Worm (Caenorhabditis elegans) whole organism, L3 larva: ENCODE data around the gene H13N06.7.

Source experiments
- R02D3.7 ChIP-seq: fragments of 150-350 bp; optimal IDR thresholded peaks from 2 replicates; lab custom pipeline; 2014; ENCODE audit warnings: missing biosample characterization, missing genetic modification characterization
- aly-2 ChIP-seq: fragments of 150-350 bp; optimal IDR thresholded peaks from 2 replicates; lab custom pipeline; 2014; ENCODE audit warnings: missing biosample characterization, missing genetic modification characterization
- ama-1 ChIP-seq: fragments of 150-350 bp; optimal IDR thresholded peaks from 2 replicates; lab custom pipeline; 2018
- ceh-16 ChIP-seq: sonication (generic microtip); optimal IDR thresholded peaks from 2 replicates; lab custom pipeline; 2017; ENCODE audit warnings: missing biosample characterization, missing genetic modification characterization
- ceh-28 ChIP-seq: fragments of 150-350 bp; optimal IDR thresholded peaks from 2 replicates; lab custom pipeline; 2014; ENCODE audit warnings: missing biosample characterization, missing genetic modification reagents, missing genetic modification characterization
- ceh-9 ChIP-seq: sonication (generic microtip); optimal IDR thresholded peaks from 2 replicates; lab custom pipeline; 2018; ENCODE audit warnings: missing biosample characterization, missing genetic modification characterization
- elt-1 ChIP-seq: fragments of 150-350 bp; optimal IDR thresholded peaks from 2 replicates; lab custom pipeline; 2014; ENCODE audit warnings: missing biosample characterization, missing genetic modification characterization
- elt-2 ChIP-seq: sonication (generic microtip); optimal IDR thresholded peaks from 2 replicates; lab custom pipeline; 2016; ENCODE audit warnings: missing genetic modification reagents, mild to moderate bottlenecking, missing genetic modification characterization, missing compliant biosample characterization
- elt-3 ChIP-seq, 3 experiments: fragments of 150-350 bp in 1 of 3; sonication (generic microtip) in 2 of 3; optimal IDR thresholded peaks; 2 replicates in 2 of 3; 4 replicates in 1 of 3; lab custom pipeline; 2014 to 2017; ENCODE audit warnings: missing biosample characterization in 3 of 3, missing genetic modification characterization in 3 of 3
- fkh-10 ChIP-seq: sonication (generic microtip); optimal IDR thresholded peaks from 2 replicates; lab custom pipeline; 2017; ENCODE audit warnings: missing biosample characterization, missing genetic modification reagents, missing genetic modification characterization
- fkh-2 ChIP-seq: fragments of 150-350 bp; optimal IDR thresholded peaks from 2 replicates; lab custom pipeline; 2014; ENCODE audit warnings: missing biosample characterization, missing genetic modification reagents, missing genetic modification characterization
- hmg-11 ChIP-seq: sonication (generic microtip); optimal IDR thresholded peaks from 2 replicates; lab custom pipeline; 2016; ENCODE audit warnings: missing genetic modification characterization, missing compliant biosample characterization
- jun-1 ChIP-seq: fragments of 150-350 bp; optimal IDR thresholded peaks from 2 replicates; lab custom pipeline; 2014; ENCODE audit warnings: missing biosample characterization, missing genetic modification reagents, missing genetic modification characterization
- mdl-1 ChIP-seq: fragments of 150-350 bp; optimal IDR thresholded peaks from 2 replicates; lab custom pipeline; 2014; ENCODE audit warnings: missing biosample characterization, missing genetic modification characterization
- mml-1 ChIP-seq: fragments of 150-350 bp; sonication (generic microtip); optimal IDR thresholded peaks from 3 replicates; lab custom pipeline; 2014; ENCODE audit warnings: missing biosample characterization, missing genetic modification characterization
- nfya-1 ChIP-seq: sonication (generic microtip); optimal IDR thresholded peaks from 2 replicates; lab custom pipeline; 2017; ENCODE audit warnings: missing genetic modification characterization, mild to moderate bottlenecking, missing compliant biosample characterization, antibody characterized with exemption, moderate library complexity; ENCODE audit not compliant: insufficient read depth
- nhr-11 ChIP-seq: fragments of 150-350 bp; optimal IDR thresholded peaks from 2 replicates; lab custom pipeline; 2014; ENCODE audit warnings: missing biosample characterization, missing genetic modification characterization
- nhr-23 ChIP-seq: fragments of 150-350 bp; optimal IDR thresholded peaks from 2 replicates; lab custom pipeline; 2014; ENCODE audit warnings: missing biosample characterization, missing genetic modification reagents, missing genetic modification characterization
- nhr-25 ChIP-seq: sonication (generic microtip); optimal IDR thresholded peaks from 2 replicates; lab custom pipeline; 2017; ENCODE audit warnings: missing biosample characterization, missing genetic modification characterization
- nhr-28 ChIP-seq: fragments of 150-350 bp; optimal IDR thresholded peaks from 2 replicates; lab custom pipeline; 2014; ENCODE audit warnings: missing biosample characterization, missing genetic modification characterization
- nhr-43 ChIP-seq: sonication (generic microtip); optimal IDR thresholded peaks from 2 replicates; lab custom pipeline; 2016; ENCODE audit warnings: mild to moderate bottlenecking, missing genetic modification characterization, missing compliant biosample characterization; ENCODE audit not compliant: poor library complexity, severe bottlenecking
- nhr-67 ChIP-seq: fragments of 150-350 bp; optimal IDR thresholded peaks from 2 replicates; lab custom pipeline; 2014; ENCODE audit warnings: missing biosample characterization, missing genetic modification characterization
- nhr-76 ChIP-seq: fragments of 150-350 bp; sonication (generic microtip); optimal IDR thresholded peaks from 5 replicates; lab custom pipeline; 2014; ENCODE audit warnings: missing biosample characterization, missing genetic modification characterization
- pha-4 ChIP-seq: fragments of 150-350 bp; optimal IDR thresholded peaks from 2 replicates; lab custom pipeline; 2014; ENCODE audit warnings: missing biosample characterization, missing genetic modification reagents, missing genetic modification characterization
- pqm-1 ChIP-seq: fragments of 150-350 bp; optimal IDR thresholded peaks from 2 replicates; lab custom pipeline; 2017; ENCODE audit warnings: missing biosample characterization, missing genetic modification characterization, inconsistent platforms
- skn-1 ChIP-seq: fragments of 150-350 bp; optimal IDR thresholded peaks from 2 replicates; lab custom pipeline; 2014; ENCODE audit warnings: missing biosample characterization, missing genetic modification characterization
- snpc-4 ChIP-seq: fragments of 150-350 bp; optimal IDR thresholded peaks from 2 replicates; lab custom pipeline; 2014; ENCODE audit warnings: missing biosample characterization, missing genetic modification characterization
- tbx-2 ChIP-seq: sonication (generic microtip); optimal IDR thresholded peaks from 2 replicates; lab custom pipeline; 2016; ENCODE audit warnings: mild to moderate bottlenecking, missing genetic modification characterization, missing compliant biosample characterization
- unc-39 ChIP-seq: sonication (generic microtip); optimal IDR thresholded peaks from 4 replicates; lab custom pipeline; 2017; ENCODE audit warnings: missing biosample characterization, missing genetic modification characterization
- zag-1 ChIP-seq: fragments of 150-350 bp; optimal IDR thresholded peaks from 2 replicates; lab custom pipeline; 2014; ENCODE audit warnings: missing biosample characterization, missing genetic modification characterization
- ztf-11 ChIP-seq: fragments of 150-350 bp; optimal IDR thresholded peaks from 2 replicates; lab custom pipeline; 2014; ENCODE audit warnings: missing biosample characterization, missing genetic modification characterization
- ztf-4 ChIP-seq: fragments of 150-350 bp; optimal IDR thresholded peaks from 2 replicates; lab custom pipeline; 2014; ENCODE audit warnings: missing biosample characterization, missing genetic modification characterization

Gene H13N06.7

DNA sequence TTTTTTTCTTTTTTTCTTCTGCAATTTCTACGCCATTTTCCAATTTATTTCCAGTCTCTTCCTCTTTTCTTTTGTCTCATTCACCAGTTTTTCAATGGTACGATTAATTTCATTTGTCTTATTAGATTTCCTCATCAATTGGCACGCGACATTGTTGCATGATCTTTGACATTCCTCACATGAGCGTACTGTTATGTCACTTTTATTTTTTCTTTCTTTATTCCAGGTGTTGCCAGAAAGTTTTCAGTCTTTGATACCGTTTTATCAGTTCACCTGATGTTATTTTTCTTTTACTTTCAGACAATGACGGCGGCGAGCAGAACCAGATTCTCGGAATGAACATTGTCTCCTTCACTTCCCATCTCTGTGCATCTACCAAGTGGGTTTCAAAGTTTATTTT lies 34.4 kb downstream of the H13N06.7 start, which contains the start of the genes olrn-1 and C02C6.14:
olrn-1 (plus strand) TSS at position 301 of the 400 bp plus-strand sequence.
C02C6.14 (plus strand) TSS at position 304 of the 400 bp plus-strand sequence.
- TF ChIP-seq pha-4 (tag; lab: Kevin White, UChicago) (no peak), elt-1 (no peak), unc-39 (tag; lab: Kevin White, UChicago) (no peak)
- TF ChIP-seq, all 47 proteins: peak for 0

DNA sequence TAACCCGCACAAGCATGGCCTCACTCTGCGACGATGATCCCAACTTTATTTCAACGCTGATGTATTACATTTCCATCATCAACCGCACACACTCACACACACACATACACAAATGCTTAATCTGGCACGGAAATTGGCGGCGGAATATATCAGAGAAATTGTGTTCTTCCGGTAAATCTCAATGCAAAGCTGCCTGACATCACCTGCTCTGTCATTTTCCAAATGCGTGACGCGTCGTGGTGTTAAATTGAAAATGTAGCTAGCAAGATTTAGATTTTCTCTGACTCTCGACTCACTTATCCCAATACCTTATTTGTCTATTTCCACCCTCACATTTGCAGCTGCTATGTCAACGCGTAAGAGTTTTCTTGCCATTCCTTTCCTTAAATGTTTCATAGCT lies 36.4 kb downstream of the H13N06.7 start:
- TF ChIP-seq mdl-1, result no peak
- no peak for TF ChIP-seq ceh-9
- TF ChIP-seq tbx-2 (tag; lab: Kevin White, UChicago), result no peak
- TF ChIP-seq nfya-1 (tag; lab: Kevin White, UChicago), result no peak

DNA sequence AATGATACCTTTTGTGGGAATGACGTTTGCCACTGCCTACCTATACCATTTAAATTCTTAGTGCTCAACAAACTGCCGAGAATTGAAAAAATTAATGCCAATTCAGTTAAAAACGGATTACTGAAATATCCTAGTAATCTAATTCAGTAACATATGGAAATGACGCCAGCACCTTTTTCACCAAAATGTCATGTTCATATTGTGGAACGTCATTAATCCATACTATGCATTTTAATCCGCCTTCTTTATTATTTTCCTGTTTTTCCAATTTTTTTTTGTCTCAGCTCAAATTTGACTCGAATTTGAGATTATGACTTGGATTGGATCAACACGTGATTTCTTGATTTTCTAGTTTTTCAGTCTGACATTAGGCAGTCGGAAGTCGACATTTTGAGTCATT lies 38.5 kb downstream of the H13N06.7 start:
- TF ChIP-seq ama-1, result no peak
- no peak for TF ChIP-seq zag-1 (tag; lab: Kevin White, UChicago)
- TF ChIP-seq ztf-11, result no peak
- no peak for TF ChIP-seq mdl-1
- no peak for TF ChIP-seq nhr-28 (tag; lab: Kevin White, UChicago)
- no peak for TF ChIP-seq skn-1 (tag; lab: Kevin White, UChicago)
- no peak for TF ChIP-seq nhr-23 (tag; lab: Kevin White, UChicago)
- TF ChIP-seq hmg-11 (tag; lab: Kevin White, UChicago), result no peak
- no peak for TF ChIP-seq fkh-10 (GFP tag; lab: Kevin White, UChicago)
- no peak for TF ChIP-seq ceh-28 (tag; lab: Kevin White, UChicago)
- TF ChIP-seq nhr-11, result no peak

DNA sequence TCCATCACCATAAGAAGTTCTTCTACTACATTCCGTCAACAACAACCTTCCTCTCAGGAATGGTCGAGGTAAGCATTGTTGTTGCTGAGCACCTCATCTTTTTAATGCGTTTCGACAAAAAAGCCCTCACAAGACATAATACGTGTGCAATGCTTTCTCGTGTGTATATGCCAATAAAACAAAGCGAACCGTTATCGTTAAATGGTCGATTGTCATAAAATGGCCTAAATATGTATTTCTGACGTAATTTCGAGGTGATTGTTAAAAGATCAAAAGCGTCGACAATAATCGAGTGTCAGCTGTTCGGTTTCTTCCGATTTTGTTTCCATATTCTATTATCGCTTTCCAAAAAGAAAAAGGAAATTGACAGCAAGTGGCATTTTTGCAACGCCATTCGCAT lies 41.7 kb downstream of the H13N06.7 start:
- TF ChIP-seq elt-3 (tag; optimal IDR thresholded peaks at IDR 0.05; lab: Kevin White, UChicago), result no peak
- TF ChIP-seq jun-1 (tag; lab: Kevin White, UChicago), result peak; percentile 33
- TF ChIP-seq elt-2 (tag; lab: Kevin White, UChicago), result peak; percentile 74
- TF ChIP-seq elt-1, result no peak
- no peak for TF ChIP-seq unc-39 (tag; lab: Kevin White, UChicago)
- no peak for TF ChIP-seq skn-1 (tag; lab: Kevin White, UChicago)
- TF ChIP-seq nfya-1 (tag; lab: Kevin White, UChicago), result no peak
- no peak for TF ChIP-seq nhr-43
- TF ChIP-seq pqm-1 (tag; lab: Kevin White, UChicago), result peak; percentile 78
- TF ChIP-seq fkh-2, result no peak
- no peak for TF ChIP-seq nhr-67 (tag; lab: Kevin White, UChicago)

DNA sequence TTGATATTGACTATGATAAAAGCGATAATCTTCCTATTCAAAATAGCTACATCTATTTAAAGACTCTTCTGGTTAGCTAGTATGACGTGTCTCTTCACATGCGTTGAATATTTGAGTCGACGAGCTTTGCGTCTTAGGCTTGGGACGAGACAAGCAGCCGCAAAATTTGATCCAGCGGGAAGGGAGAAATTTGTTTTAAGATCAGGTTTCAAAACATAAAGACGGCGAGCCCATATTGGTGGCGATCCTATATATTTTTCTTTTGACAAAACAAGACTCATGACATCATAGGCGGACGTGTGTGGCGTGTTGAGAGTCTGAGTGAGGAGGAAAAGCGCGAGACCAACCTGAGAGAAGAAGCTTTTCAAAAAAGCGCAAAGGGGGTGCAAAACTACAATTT lies 42.6 kb downstream of the H13N06.7 start:
- no peak for TF ChIP-seq ceh-16 (tag; lab: Kevin White, UChicago)
- no peak for TF ChIP-seq ztf-4 (tag; lab: Kevin White, UChicago)
- no peak for TF ChIP-seq nhr-25 (tag; lab: Kevin White, UChicago)
- no peak for TF ChIP-seq pha-4 (tag; lab: Kevin White, UChicago)
- TF ChIP-seq R02D3.7, result no peak
- no peak for TF ChIP-seq zag-1 (tag; lab: Kevin White, UChicago)
- no peak for TF ChIP-seq nhr-76 (tag; lab: Kevin White, UChicago)
- no peak for TF ChIP-seq nhr-28 (tag; lab: Kevin White, UChicago)
- TF ChIP-seq, all 47 proteins: peak for 0

DNA sequence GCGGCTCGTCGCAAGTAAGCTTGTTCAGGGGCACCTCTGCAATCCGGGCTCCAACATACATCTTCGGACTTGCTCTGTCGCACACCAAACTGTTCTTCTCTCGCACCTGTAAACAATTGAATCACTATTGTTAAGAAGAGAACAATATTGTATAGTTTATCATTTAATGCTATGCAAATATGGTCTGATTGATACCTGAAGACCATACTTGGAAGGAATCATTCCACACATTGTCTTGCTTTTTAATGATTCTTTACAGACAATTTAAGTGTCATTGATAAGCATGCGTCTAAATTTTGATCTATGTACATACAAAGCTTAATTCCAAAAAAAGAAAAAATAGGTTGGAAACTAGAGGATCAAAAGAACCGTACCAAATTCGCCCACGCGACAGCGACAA lies 44.0 kb downstream of the H13N06.7 start:
- TF ChIP-seq aly-2 (tag; lab: Kevin White, UChicago), result no peak
- TF ChIP-seq pha-4 (tag; lab: Kevin White, UChicago), result peak; percentile 10
- no peak for TF ChIP-seq mdl-1
- TF ChIP-seq mml-1 (tag; lab: Kevin White, UChicago), result no peak
- peak; percentile 95 for TF ChIP-seq pqm-1 (tag; lab: Kevin White, UChicago)
- TF ChIP-seq elt-2 (tag; lab: Kevin White, UChicago), result peak; percentile 48
- TF ChIP-seq hmg-11 (tag; lab: Kevin White, UChicago), result no peak
- TF ChIP-seq zag-1 (tag; lab: Kevin White, UChicago), result no peak
- no peak for TF ChIP-seq snpc-4 (tag; lab: Kevin White, UChicago)
